Worm (Caenorhabditis elegans) whole organism, young adult: Measurements from ENCODE around the gene taf-10.

Experiments used
- B0019.2 ChIP-seq: fragments of 200-800 bp; sonication (Bioruptor generic); conservative IDR thresholded peaks from 2 replicates; pipeline ENCODE4 v1.3.6; 2022; ENCODE audit warnings: missing genetic modification reagents, missing genetic modification characterization, missing compliant biosample characterization
- C06A6.2 ChIP-seq: fragments of 200-800 bp; sonication (Bioruptor generic); conservative IDR thresholded peaks from 2 replicates; pipeline ENCODE4 v1.3.6; 2022; ENCODE audit warnings: missing genetic modification characterization, missing compliant biosample characterization
- F57C9.4 ChIP-seq: sonication (generic microtip); optimal IDR thresholded peaks from 2 replicates; lab custom pipeline; 2017; ENCODE audit warnings: mild to moderate bottlenecking, missing genetic modification characterization, missing compliant biosample characterization
- T07F8.4 ChIP-seq: sonication (generic microtip); optimal IDR thresholded peaks from 2 replicates; lab custom pipeline; 2016; ENCODE audit warnings: mild to moderate bottlenecking, missing genetic modification characterization, moderate library complexity, missing compliant biosample characterization
- T26A5.8 ChIP-seq: sonication (generic microtip); optimal IDR thresholded peaks from 2 replicates; lab custom pipeline; 2016; ENCODE audit warnings: missing genetic modification characterization, missing compliant biosample characterization
- Y67H2A.10 ChIP-seq: fragments of 200-800 bp; sonication (Bioruptor generic); conservative IDR thresholded peaks from 2 replicates; pipeline ENCODE4 v1.3.6; 2022; ENCODE audit warnings: missing genetic modification reagents, missing genetic modification characterization, missing compliant biosample characterization
- akir-1 ChIP-seq: fragments of 200-800 bp; sonication (Bioruptor generic); optimal IDR thresholded peaks from 2 replicates; lab custom pipeline; 2018; ENCODE audit warnings: mild to moderate bottlenecking, missing genetic modification characterization, moderate library complexity, missing compliant biosample characterization
- aptf-2 ChIP-seq: fragments of 200-800 bp; sonication (Bioruptor generic); conservative IDR thresholded peaks from 2 replicates; pipeline ENCODE4 v1.3.6; 2022; ENCODE audit warnings: missing genetic modification reagents, missing genetic modification characterization, missing compliant biosample characterization
- aptf-3 ChIP-seq: fragments of 200-800 bp; sonication (Bioruptor generic); IDR thresholded peaks from 2 replicates; pipeline ENCODE4 v1.3.6; 2022; ENCODE audit warnings: missing genetic modification characterization, missing compliant biosample characterization
- athp-1 ChIP-seq: sonication (generic microtip); optimal IDR thresholded peaks from 2 replicates; lab custom pipeline; 2017; ENCODE audit warnings: mild to moderate bottlenecking, missing genetic modification characterization, missing compliant biosample characterization
- attf-3 ChIP-seq: fragments of 200-800 bp; sonication (Bioruptor generic); conservative IDR thresholded peaks from 2 replicates; pipeline ENCODE4 v1.3.6; 2022; ENCODE audit warnings: missing genetic modification reagents, missing genetic modification characterization, missing compliant biosample characterization
- attf-6 ChIP-seq: fragments of 200-800 bp; sonication (Bioruptor generic); IDR thresholded peaks from 2 replicates; pipeline ENCODE4 v1.3.6; 2022; ENCODE audit warnings: missing genetic modification reagents, missing genetic modification characterization, missing compliant biosample characterization
- cebp-2 ChIP-seq: fragments of 200-800 bp; sonication (Bioruptor generic); IDR thresholded peaks from 2 replicates; pipeline ENCODE4 v1.3.6; 2022; ENCODE audit warnings: missing genetic modification characterization, missing compliant biosample characterization
- die-1 ChIP-seq: sonication (generic microtip); optimal IDR thresholded peaks from 2 replicates; lab custom pipeline; 2016; ENCODE audit warnings: missing genotype, mild to moderate bottlenecking, missing genetic modification characterization, missing compliant biosample characterization
- efl-1 ChIP-seq: fragments of 150-350 bp; optimal IDR thresholded peaks from 2 replicates; lab custom pipeline; 2014; ENCODE audit warnings: missing biosample characterization, missing genetic modification reagents, missing genetic modification characterization
- ekl-4 ChIP-seq: fragments of 200-800 bp; sonication (Bioruptor generic); IDR thresholded peaks from 2 replicates; pipeline ENCODE4 v1.3.6; 2022; ENCODE audit warnings: missing genetic modification reagents, missing genetic modification characterization, missing compliant biosample characterization
- fkh-3 ChIP-seq: sonication (generic microtip); optimal IDR thresholded peaks from 2 replicates; lab custom pipeline; 2016; ENCODE audit warnings: mild to moderate bottlenecking, missing genetic modification characterization, missing compliant biosample characterization
- hmg-20 ChIP-seq: fragments of 200-800 bp; sonication (Bioruptor generic); IDR thresholded peaks from 2 replicates; pipeline ENCODE4 v1.3.6; 2022; ENCODE audit warnings: missing genetic modification reagents, missing genetic modification characterization, missing compliant biosample characterization
- let-607 ChIP-seq, 2 experiments: fragments of 200-800 bp in 1 of 2; sonication (Bioruptor generic) in 1 of 2; sonication (generic microtip) in 1 of 2; optimal IDR thresholded peaks; 2 replicates each; lab custom pipeline; 2016 to 2018; ENCODE audit warnings: mild to moderate bottlenecking in 2 of 2, missing compliant biosample characterization in 2 of 2, missing genetic modification characterization in 2 of 2, moderate library complexity in 2 of 2, missing genotype in 1 of 2
- lin-26 ChIP-seq: fragments of 200-800 bp; sonication (Bioruptor generic); IDR thresholded peaks from 2 replicates; pipeline ENCODE4 v1.3.6; 2022; ENCODE audit warnings: missing genetic modification reagents, missing genetic modification characterization, missing compliant biosample characterization
- lin-35 ChIP-seq, 3 experiments: fragments of 150-350 bp in 2 of 3; sonication (generic microtip) in 1 of 3; optimal IDR thresholded peaks; 2 replicates each; lab custom pipeline; 2014 to 2018; ENCODE audit warnings: missing biosample characterization in 3 of 3, missing genetic modification characterization in 3 of 3, missing genetic modification reagents in 3 of 3
- madf-10 ChIP-seq: sonication (generic microtip); optimal IDR thresholded peaks from 2 replicates; lab custom pipeline; 2016; ENCODE audit warnings: mild to moderate bottlenecking, missing genetic modification characterization, missing compliant biosample characterization
- madf-3 ChIP-seq: fragments of 200-800 bp; sonication (Bioruptor generic); IDR thresholded peaks from 2 replicates; pipeline ENCODE4 v1.3.6; 2022; ENCODE audit warnings: missing genetic modification reagents, missing genetic modification characterization, missing compliant biosample characterization
- mxl-1 ChIP-seq: sonication (generic microtip); optimal IDR thresholded peaks from 2 replicates; lab custom pipeline; 2016; ENCODE audit warnings: missing genetic modification characterization, missing compliant biosample characterization
- nfya-1 ChIP-seq: sonication (generic microtip); optimal IDR thresholded peaks from 2 replicates; lab custom pipeline; 2017; ENCODE audit warnings: antibody characterized with exemption, missing compliant biosample characterization, missing genetic modification characterization, borderline replicate concordance; ENCODE audit not compliant: insufficient read depth
- nfya-2 ChIP-seq: fragments of 200-800 bp; sonication (Bioruptor generic); IDR thresholded peaks from 2 replicates; pipeline ENCODE4 v1.3.6; 2022; ENCODE audit warnings: missing genetic modification reagents, missing genetic modification characterization, missing compliant biosample characterization
- nhr-80 ChIP-seq: sonication (generic microtip); optimal IDR thresholded peaks from 2 replicates; lab custom pipeline; 2016; ENCODE audit warnings: missing genetic modification characterization, missing compliant biosample characterization
- nhr-90 ChIP-seq: sonication (generic microtip); optimal IDR thresholded peaks from 2 replicates; lab custom pipeline; 2016; ENCODE audit warnings: missing genotype, mild to moderate bottlenecking, missing genetic modification characterization, missing compliant biosample characterization
- pbrm-1 ChIP-seq: fragments of 200-800 bp; sonication (Bioruptor generic); IDR thresholded peaks from 2 replicates; pipeline ENCODE4 v1.3.6; 2022; ENCODE audit warnings: missing genetic modification reagents, missing genetic modification characterization, missing compliant biosample characterization
- rec-8 ChIP-seq, 2 experiments: sonication (generic microtip); optimal IDR thresholded peaks; 2 replicates each; lab custom pipeline; 2016; ENCODE audit warnings: mild to moderate bottlenecking in 2 of 2, missing genetic modification characterization in 2 of 2, missing genetic modification reagents in 2 of 2, missing genotype in 2 of 2, missing biosample characterization in 1 of 2, missing compliant biosample characterization in 1 of 2, moderate library complexity in 1 of 2
- snpc-4 ChIP-seq, 5 experiments: fragments of 150-350 bp in 1 of 5; sonication (generic microtip) in 4 of 5; optimal IDR thresholded peaks; 2 replicates each; lab custom pipeline; 2014 to 2018; ENCODE audit warnings: missing genetic modification characterization in 5 of 5, missing biosample characterization in 3 of 5, antibody characterized with exemption in 2 of 5, mild to moderate bottlenecking in 2 of 5, missing compliant biosample characterization in 2 of 5, missing genotype in 2 of 5, moderate library complexity in 2 of 5, missing genetic modification reagents in 1 of 5
- somi-1 ChIP-seq: fragments of 200-800 bp; sonication (Bioruptor generic); optimal IDR thresholded peaks from 2 replicates; lab custom pipeline; 2018; ENCODE audit warnings: mild to moderate bottlenecking, missing genetic modification characterization, missing compliant biosample characterization
- tbp1 ChIP-seq: fragments of 200-800 bp; sonication (Bioruptor generic); optimal IDR thresholded peaks from 2 replicates; lab custom pipeline; 2018; ENCODE audit warnings: mild to moderate bottlenecking, missing genetic modification characterization, missing compliant biosample characterization
- tlf-1 ChIP-seq: fragments of 200-800 bp; sonication (Bioruptor generic); optimal IDR thresholded peaks from 2 replicates; lab custom pipeline; 2018; ENCODE audit warnings: mild to moderate bottlenecking, missing genetic modification characterization, missing compliant biosample characterization
- unc-130 ChIP-seq: sonication (generic microtip); optimal IDR thresholded peaks from 2 replicates; lab custom pipeline; 2016; ENCODE audit warnings: missing genetic modification reagents, missing genetic modification characterization, missing compliant biosample characterization
- zfh-2 ChIP-seq: fragments of 200-800 bp; sonication (Bioruptor generic); conservative IDR thresholded peaks from 2 replicates; pipeline ENCODE4 v1.3.6; 2022; ENCODE audit warnings: missing genetic modification reagents, missing genetic modification characterization, missing compliant biosample characterization

The taf-10 gene

DNA sequence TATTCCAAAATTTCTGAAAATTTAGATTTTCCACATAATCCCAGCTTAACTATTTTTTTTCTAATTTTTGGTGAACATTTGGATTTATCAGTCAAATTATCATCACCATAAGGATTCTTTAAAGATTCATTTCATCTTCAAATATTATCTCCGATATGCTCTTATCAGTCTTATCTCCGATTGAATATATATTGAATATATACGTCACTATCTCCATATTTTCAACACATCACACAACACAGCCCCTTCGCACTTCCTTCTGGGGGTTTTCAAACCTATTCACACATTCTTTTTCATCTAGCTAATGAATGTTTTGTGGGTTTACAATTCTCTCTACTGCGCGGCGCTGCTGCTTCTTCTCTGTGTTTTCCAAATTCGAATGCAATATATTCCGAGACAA is 11.8 kb downstream of the taf-10 start:
- no peak for TF ChIP-seq rec-8 (tag; optimal IDR thresholded peaks at IDR 0.05; lab: Kevin White, UChicago)
- no peak for TF ChIP-seq nhr-90
- TF ChIP-seq attf-6 (GFP tag; lab: Robert Waterston, UW) = no peak
- TF ChIP-seq madf-10 (tag; lab: Kevin White, UChicago) = no peak
- no peak for TF ChIP-seq Y67H2A.10
- TF ChIP-seq athp-1 (tag; lab: Kevin White, UChicago) = no peak
- TF ChIP-seq nfya-1 (tag; lab: Kevin White, UChicago) = no peak
- TF ChIP-seq tlf-1 = no peak
- TF ChIP-seq snpc-4 (GFP tag; optimal IDR thresholded peaks at IDR 0.05; lab: Kevin White, UChicago) = no peak
- TF ChIP-seq snpc-4 (tag; optimal IDR thresholded peaks at IDR 0.05; lab: Kevin White, UChicago) = no peak
- TF ChIP-seq lin-26 (GFP tag; lab: Robert Waterston, UW) = no peak
- TF ChIP-seq mxl-1 (tag; lab: Kevin White, UChicago) = no peak
- TF ChIP-seq let-607 (tag; optimal IDR thresholded peaks at IDR 0.05; lab: Kevin White, UChicago) = no peak
- TF ChIP-seq attf-3 (GFP tag; lab: Robert Waterston, UW) = no peak
- TF ChIP-seq B0019.2 (GFP tag; lab: Robert Waterston, UW) = no peak
- no peak for TF ChIP-seq T26A5.8 (tag; lab: Kevin White, UChicago)

DNA sequence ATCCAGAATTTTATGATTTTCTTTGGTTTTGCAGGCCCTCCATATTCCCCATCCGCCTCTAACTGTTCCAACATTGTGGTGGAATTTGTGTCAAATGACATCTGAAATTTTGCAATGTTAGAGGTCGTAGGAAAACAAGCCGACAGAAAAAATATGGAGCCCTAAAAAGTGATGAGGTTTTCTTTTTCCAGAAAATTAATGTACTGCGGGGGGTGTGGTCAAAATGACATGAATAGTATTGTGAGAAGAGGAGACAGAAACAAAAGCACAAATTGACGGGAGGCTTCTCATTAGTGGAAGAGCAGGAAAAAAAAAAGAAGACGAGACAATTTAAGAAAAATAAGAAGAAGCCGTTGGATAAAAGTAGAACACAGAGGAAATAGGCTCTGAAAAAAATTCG is 13.3 kb downstream of the taf-10 start, which contains the start of gene ZC266.1:
ZC266.1 (minus strand) TSS at position 101 of the 400 bp plus-strand sequence.
- TF ChIP-seq nhr-80 (tag; lab: Kevin White, UChicago) (no peak), madf-3 (GFP tag; lab: Robert Waterston, UW) (no peak), aptf-2 (GFP tag; lab: Robert Waterston, UW) (no peak), aptf-3 (GFP tag; lab: Robert Waterston, UW) (no peak), zfh-2 (GFP tag; lab: Robert Waterston, UW) (no peak), cebp-2 (no peak), tlf-1 (no peak), nfya-2 (GFP tag; lab: Robert Waterston, UW) (no peak), die-1 (tag; lab: Kevin White, UChicago) (no peak), somi-1 (GFP tag; lab: Kevin White, UChicago) (no peak), hmg-20 (GFP tag; lab: Robert Waterston, UW) (no peak), pbrm-1 (GFP tag; lab: Robert Waterston, UW) (no peak), efl-1 (no peak), lin-35 (GFP tag; optimal IDR thresholded peaks at IDR 0.05; lab: Kevin White, UChicago) (no peak), unc-130 (GFP tag; lab: Kevin White, UChicago) (no peak), tbp1 (GFP tag; lab: Kevin White, UChicago) (no peak), T07F8.4 (no peak), fkh-3 (tag; lab: Kevin White, UChicago) (no peak)

DNA sequence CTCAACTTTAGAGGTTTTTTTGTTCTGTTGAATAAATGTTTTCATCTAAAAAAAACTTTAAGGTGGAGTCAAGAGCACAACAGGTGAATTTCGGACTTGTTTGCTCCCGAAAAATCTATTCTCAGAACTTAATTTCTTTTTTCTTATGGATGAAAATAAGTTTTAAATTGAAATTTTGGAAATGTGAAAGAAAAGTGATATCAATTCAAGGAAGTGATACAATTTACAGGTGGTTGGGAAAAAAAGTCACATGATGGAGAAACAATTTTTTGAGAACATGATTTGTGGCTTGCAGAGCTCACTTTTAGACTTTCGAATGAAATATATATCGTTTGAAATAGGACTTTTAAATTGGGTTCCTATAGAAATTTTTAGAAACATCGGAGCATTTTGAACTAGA is 20.7 kb downstream of the taf-10 start:
- TF ChIP-seq madf-10 (tag; lab: Kevin White, UChicago) = no peak
- no peak for TF ChIP-seq akir-1 (GFP tag; lab: Kevin White, UChicago)

DNA sequence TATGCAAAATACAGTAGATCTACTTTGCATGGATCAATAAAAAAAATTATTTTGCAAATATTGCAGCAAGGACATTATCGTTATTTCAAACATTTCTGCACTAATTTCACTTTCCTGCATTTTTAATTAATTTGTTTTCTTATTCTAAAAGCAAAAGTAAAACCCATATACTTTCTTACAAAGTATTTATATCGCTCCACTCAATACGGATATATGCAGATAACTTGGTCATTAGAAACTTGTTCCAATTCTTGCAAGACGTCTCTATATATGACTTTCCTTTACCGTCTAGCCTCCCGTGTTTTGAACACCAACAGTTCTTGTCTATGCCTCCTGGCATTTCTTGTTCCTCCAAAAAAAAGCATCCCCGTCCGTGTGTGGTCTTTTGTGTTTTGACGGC is 23.6 kb downstream of the taf-10 start, which contains the start of gene oac-24:
oac-24 (plus strand) TSS at position 301 of the 400 bp plus-strand sequence.
- no peak for TF ChIP-seq F57C9.4 (tag; lab: Kevin White, UChicago)
- no peak for TF ChIP-seq ekl-4 (GFP tag; lab: Robert Waterston, UW)
- TF ChIP-seq C06A6.2 (GFP tag; lab: Robert Waterston, UW) = no peak
